Fruit fly (Drosophila melanogaster): ENCODE results near the gene CG3198.

The CG3198 gene

dm6 chrX:6708138-6708537 is 34.4 kb upstream of the CG3198 start (continued):
- TF ChIP-seq Ets21C (GFP tag; optimal IDR thresholded peaks at IDR 0.05) (no peak), CG11294 (GFP tag; IDR thresholded peaks at IDR 0.05) (no peak), CG32006 (GFP tag; optimal IDR thresholded peaks at IDR 0.05) (peak; percentile 10), Sox102F (GFP tag; optimal IDR thresholded peaks at IDR 0.05) (no peak), Eip75B (GFP tag; optimal IDR thresholded peaks at IDR 0.05) (no peak), CG34406 (GFP tag; optimal IDR thresholded peaks at IDR 0.05) (no peak), fd59A (GFP tag; optimal IDR thresholded peaks at IDR 0.05) (peak; percentile 18), CG10631 (GFP tag; optimal IDR thresholded peaks at IDR 0.05) (no peak), CG3032 (tag; optimal IDR thresholded peaks at IDR 0.05) (peak; percentile 34), lz (GFP tag; optimal IDR thresholded peaks at IDR 0.05) (no peak), CG6854 (GFP tag; optimal IDR thresholded peaks at IDR 0.05) (no peak), CG31627 (GFP tag; optimal IDR thresholded peaks at IDR 0.05) (no peak), CG11902 (GFP tag; optimal IDR thresholded peaks at IDR 0.05) (no peak)

- TF ChIP-seq fkh (GFP tag; optimal IDR thresholded peaks at IDR 0.05), result peak; percentile 87
- TF ChIP-seq pdm3 (GFP tag; optimal IDR thresholded peaks at IDR 0.05), result no peak
- TF ChIP-seq Met (GFP tag; optimal IDR thresholded peaks at IDR 0.05), result no peak
- no peak for TF ChIP-seq dac (GFP tag; optimal IDR thresholded peaks at IDR 0.05)
- 0 out of 3 replicates have a peak, but pooled peaks have one; percentile 8 for TF ChIP-seq eg (GFP tag; IDR thresholded peaks at IDR 0.05)
- TF ChIP-seq ss (GFP tag; optimal IDR thresholded peaks at IDR 0.05), result peak in 1 of 2 experiments; percentile 11
- TF ChIP-seq achi (GFP tag; optimal IDR thresholded peaks at IDR 0.05), result no peak
- no peak for TF ChIP-seq CG4318 (GFP tag; optimal IDR thresholded peaks at IDR 0.05)
- TF ChIP-seq CG15336 (GFP tag; IDR thresholded peaks at IDR 0.05), result peak; percentile 43; the same call in 1 of the 2 replicates
- TF ChIP-seq Ets96B (tag; optimal IDR thresholded peaks at IDR 0.05), result no peak
- TF ChIP-seq OdsH (GFP tag; optimal IDR thresholded peaks at IDR 0.05), result no peak
- TF ChIP-seq CG10669 (GFP tag; optimal IDR thresholded peaks at IDR 0.05), result no peak
- TF ChIP-seq CG16779 (tag; optimal IDR thresholded peaks at IDR 0.05), result no peak
- no peak for TF ChIP-seq CG11294 (GFP tag; IDR thresholded peaks at IDR 0.05)
Measured at dm6 chrX:6706570-6707306, 33.0 kb upstream of the CG3198 start.

dm6 chrX:6705890-6706289 is 32.1 kb upstream of the CG3198 start:
- TF ChIP-seq Hr4 (GFP tag; optimal IDR thresholded peaks at IDR 0.05) (no peak), vri (GFP tag; optimal IDR thresholded peaks at IDR 0.05) (peak; percentile 88)

- peak; percentile 91 for TF ChIP-seq Eip78C (GFP tag)
- TF ChIP-seq CG3919 (GFP tag; optimal IDR thresholded peaks at IDR 0.05), result peak; percentile 0
- TF ChIP-seq Blimp-1 (GFP tag; optimal IDR thresholded peaks at IDR 0.05), result no peak
- peak; percentile 15 for TF ChIP-seq Ets96B (tag; optimal IDR thresholded peaks at IDR 0.05)
- no peak for TF ChIP-seq CG16779 (tag; optimal IDR thresholded peaks at IDR 0.05)
- peak; percentile 22 for TF ChIP-seq Smox (GFP tag; optimal IDR thresholded peaks at IDR 0.05)
- TF ChIP-seq svp (GFP tag), result peak; percentile 86
- no peak for TF ChIP-seq Hr39 (GFP tag; optimal IDR thresholded peaks at IDR 0.05)
- TF ChIP-seq Eip93F (GFP tag; optimal IDR thresholded peaks at IDR 0.05), result no peak
- TF ChIP-seq esn (GFP tag; optimal IDR thresholded peaks at IDR 0.05), result peak; percentile 56
- TF ChIP-seq CG6792 (GFP tag; optimal IDR thresholded peaks at IDR 0.05), result no peak
- peak; percentile 7 for TF ChIP-seq fd59A (GFP tag; optimal IDR thresholded peaks at IDR 0.05)
- no peak for TF ChIP-seq net (GFP tag; optimal IDR thresholded peaks at IDR 0.05)
- no peak for TF ChIP-seq CG6163 (GFP tag; IDR thresholded peaks at IDR 0.05)
- no peak for TF ChIP-seq Sox15 (GFP tag; optimal IDR thresholded peaks at IDR 0.05)
- TF ChIP-seq Sox14 (GFP tag; optimal IDR thresholded peaks at IDR 0.05), result peak; percentile 46
- no peak for TF ChIP-seq Gug (GFP tag; IDR thresholded peaks at IDR 0.05)
- TF ChIP-seq spab (GFP tag; optimal IDR thresholded peaks at IDR 0.05), result peak; percentile 28
- TF ChIP-seq achi (GFP tag; optimal IDR thresholded peaks at IDR 0.05), result peak; percentile 40
- TF ChIP-seq Lpt (GFP tag; optimal IDR thresholded peaks at IDR 0.05), result peak; percentile 1
- TF ChIP-seq vri (GFP tag; optimal IDR thresholded peaks at IDR 0.05), result no peak
- no peak for TF ChIP-seq CG8119 (GFP tag; IDR thresholded peaks at IDR 0.05)
- TF ChIP-seq CG15336 (GFP tag; IDR thresholded peaks at IDR 0.05), result peak; percentile 52; the same call in 1 of the 2 replicates
- TF ChIP-seq OdsH (GFP tag; optimal IDR thresholded peaks at IDR 0.05), result no peak
Measured at dm6 chrX:6705059-6705802, 31.5 kb upstream of the CG3198 start.

All from whole organism, prepupa.